Worm (Caenorhabditis elegans) whole organism, L2 larva: ENCODE measurements around the gene gtf-2A2.

Experiments used
- C34F6.9 ChIP-seq: fragments of 150-350 bp; optimal IDR thresholded peaks from 2 replicates; lab custom pipeline; 2014; ENCODE audit warnings: missing biosample characterization, missing genetic modification characterization
- F13H6.1 ChIP-seq: sonication (generic microtip); optimal IDR thresholded peaks from 2 replicates; lab custom pipeline; 2016; ENCODE audit warnings: missing genetic modification characterization, missing compliant biosample characterization
- R02D3.7 ChIP-seq: fragments of 150-350 bp; optimal IDR thresholded peaks from 2 replicates; lab custom pipeline; 2014; ENCODE audit warnings: missing biosample characterization, missing genetic modification characterization
- Y55F3AM.14 ChIP-seq: fragments of 200-800 bp; sonication (Bioruptor generic); optimal IDR thresholded peaks from 2 replicates; lab custom pipeline; 2018; ENCODE audit warnings: mild to moderate bottlenecking, missing genetic modification characterization, missing compliant biosample characterization
- ZK546.5 ChIP-seq: sonication (generic microtip); optimal IDR thresholded peaks from 2 replicates; lab custom pipeline; 2017; ENCODE audit warnings: missing biosample characterization, missing genetic modification characterization
- alr-1 ChIP-seq: fragments of 150-350 bp; optimal IDR thresholded peaks from 2 replicates; lab custom pipeline; 2014; ENCODE audit warnings: missing biosample characterization, missing genetic modification characterization
- aly-2 ChIP-seq: fragments of 150-350 bp; optimal IDR thresholded peaks from 2 replicates; lab custom pipeline; 2014; ENCODE audit warnings: missing biosample characterization, missing genetic modification characterization
- ceh-16 ChIP-seq: fragments of 150-350 bp; optimal IDR thresholded peaks from 2 replicates; lab custom pipeline; 2014; ENCODE audit warnings: missing biosample characterization, missing genetic modification characterization
- crh-2 ChIP-seq: sonication (generic microtip); optimal IDR thresholded peaks from 2 replicates; lab custom pipeline; 2017; ENCODE audit warnings: missing biosample characterization, missing genetic modification characterization
- egl-27 ChIP-seq: sonication (generic microtip); optimal IDR thresholded peaks from 3 replicates; lab custom pipeline; 2017; ENCODE audit warnings: missing biosample characterization, missing genetic modification reagents, missing genetic modification characterization
- elt-1 ChIP-seq: fragments of 150-350 bp; optimal IDR thresholded peaks from 2 replicates; lab custom pipeline; 2014; ENCODE audit warnings: missing biosample characterization, missing genetic modification characterization
- fos-1 ChIP-seq: fragments of 150-350 bp; optimal IDR thresholded peaks from 2 replicates; lab custom pipeline; 2014; ENCODE audit warnings: missing biosample characterization, missing genetic modification characterization
- gmeb-1 ChIP-seq: fragments of 150-350 bp; optimal IDR thresholded peaks from 2 replicates; lab custom pipeline; 2014; ENCODE audit warnings: missing biosample characterization, missing genetic modification characterization
- lin-11 ChIP-seq: fragments of 150-350 bp; sonication (generic microtip); optimal IDR thresholded peaks from 2 replicates; lab custom pipeline; 2014; ENCODE audit warnings: missing biosample characterization, missing genetic modification characterization, inconsistent platforms, mixed read lengths
- lin-13 ChIP-seq: fragments of 150-350 bp; optimal IDR thresholded peaks from 2 replicates; lab custom pipeline; 2014; ENCODE audit warnings: missing biosample characterization, missing genetic modification reagents, missing genetic modification characterization
- lin-39 ChIP-seq: fragments of 150-350 bp; optimal IDR thresholded peaks from 2 replicates; lab custom pipeline; 2014; ENCODE audit warnings: missing biosample characterization, missing genetic modification reagents, missing genetic modification characterization
- lsy-2 ChIP-seq, 2 experiments: fragments of 150-350 bp in 1 of 2; sonication (generic microtip) in 1 of 2; optimal IDR thresholded peaks; 2 replicates each; lab custom pipeline; 2014 to 2017; ENCODE audit warnings: missing biosample characterization in 2 of 2, missing genetic modification characterization in 2 of 2
- mbf-1 ChIP-seq: sonication (generic microtip); optimal IDR thresholded peaks from 2 replicates; lab custom pipeline; 2017; ENCODE audit warnings: missing biosample characterization, missing genetic modification characterization
- mdl-1 ChIP-seq, 2 experiments: fragments of 150-350 bp in 1 of 2; sonication (generic microtip) in 1 of 2; optimal IDR thresholded peaks; 2 replicates each; lab custom pipeline; 2017; ENCODE audit warnings: missing biosample characterization in 2 of 2, missing genetic modification characterization in 2 of 2
- nhr-10 ChIP-seq: sonication (generic microtip); optimal IDR thresholded peaks from 2 replicates; lab custom pipeline; 2017; ENCODE audit warnings: missing biosample characterization, missing genetic modification characterization
- nhr-12 ChIP-seq: fragments of 150-350 bp; optimal IDR thresholded peaks from 2 replicates; lab custom pipeline; 2014; ENCODE audit warnings: missing biosample characterization, missing genetic modification characterization
- nhr-129 ChIP-seq: fragments of 150-350 bp; optimal IDR thresholded peaks from 2 replicates; lab custom pipeline; 2014; ENCODE audit warnings: missing biosample characterization, missing genetic modification characterization
- nhr-21 ChIP-seq: fragments of 150-350 bp; optimal IDR thresholded peaks from 2 replicates; lab custom pipeline; 2014; ENCODE audit warnings: missing biosample characterization, missing genetic modification characterization
- nhr-23 ChIP-seq: fragments of 150-350 bp; optimal IDR thresholded peaks from 2 replicates; lab custom pipeline; 2014; ENCODE audit warnings: missing biosample characterization, missing genetic modification reagents, missing genetic modification characterization
- nhr-237 ChIP-seq: fragments of 150-350 bp; optimal IDR thresholded peaks from 2 replicates; lab custom pipeline; 2014; ENCODE audit warnings: missing biosample characterization, missing genetic modification characterization
- nhr-25 ChIP-seq: fragments of 150-350 bp; sonication (generic microtip); optimal IDR thresholded peaks from 3 replicates; lab custom pipeline; 2014; ENCODE audit warnings: missing biosample characterization, missing genetic modification characterization
- nhr-6 ChIP-seq: fragments of 150-350 bp; optimal IDR thresholded peaks from 2 replicates; lab custom pipeline; 2014; ENCODE audit warnings: missing biosample characterization, missing genetic modification characterization
- peb-1 ChIP-seq: fragments of 150-350 bp; optimal IDR thresholded peaks from 2 replicates; lab custom pipeline; 2014; ENCODE audit warnings: missing biosample characterization, missing genetic modification characterization
- sem-4 ChIP-seq: fragments of 150-350 bp; optimal IDR thresholded peaks from 2 replicates; lab custom pipeline; 2014; ENCODE audit warnings: missing biosample characterization, missing genetic modification reagents, missing genetic modification characterization
- skn-1 ChIP-seq: sonication (generic microtip); optimal IDR thresholded peaks from 2 replicates; lab custom pipeline; 2017; ENCODE audit warnings: missing biosample characterization, missing genetic modification characterization
- sma-3 ChIP-seq: sonication (generic microtip); optimal IDR thresholded peaks from 2 replicates; lab custom pipeline; 2016; ENCODE audit warnings: missing genetic modification reagents, missing genetic modification characterization, missing compliant biosample characterization
- sma-9 ChIP-seq, 2 experiments: fragments of 150-350 bp in 1 of 2; sonication (generic microtip) in 1 of 2; optimal IDR thresholded peaks; 2 replicates each; lab custom pipeline; 2014 to 2016; ENCODE audit warnings: missing genetic modification characterization in 2 of 2, mild to moderate bottlenecking in 1 of 2, missing biosample characterization in 1 of 2, missing compliant biosample characterization in 1 of 2, missing genetic modification reagents in 1 of 2, moderate library complexity in 1 of 2
- snpc-4 ChIP-seq: fragments of 150-350 bp; optimal IDR thresholded peaks from 2 replicates; lab custom pipeline; 2014; ENCODE audit warnings: missing biosample characterization, missing genetic modification characterization
- unc-39 ChIP-seq: fragments of 150-350 bp; optimal IDR thresholded peaks from 2 replicates; lab custom pipeline; 2014; ENCODE audit warnings: missing biosample characterization, missing genetic modification characterization
- unc-55 ChIP-seq: fragments of 150-350 bp; sonication (generic microtip); optimal IDR thresholded peaks from 3 replicates; lab custom pipeline; 2014; ENCODE audit warnings: missing biosample characterization, missing genetic modification reagents, missing genetic modification characterization
- unc-62 ChIP-seq: fragments of 150-350 bp; optimal IDR thresholded peaks from 2 replicates; lab custom pipeline; 2014; ENCODE audit warnings: missing biosample characterization, missing genetic modification reagents, missing genetic modification characterization
- zag-1 ChIP-seq: fragments of 150-350 bp; optimal IDR thresholded peaks from 2 replicates; lab custom pipeline; 2014; ENCODE audit warnings: missing biosample characterization, missing genetic modification characterization
- ztf-1 ChIP-seq: fragments of 200-800 bp; sonication (Bioruptor generic); conservative IDR thresholded peaks from 2 replicates; pipeline ENCODE4 v1.3.6; 2022; ENCODE audit warnings: missing genetic modification characterization, missing compliant biosample characterization
- ztf-11 ChIP-seq: sonication (generic microtip); optimal IDR thresholded peaks from 2 replicates; lab custom pipeline; 2017; ENCODE audit warnings: missing biosample characterization, missing genetic modification characterization
- ztf-4 ChIP-seq: fragments of 150-350 bp; optimal IDR thresholded peaks from 2 replicates; lab custom pipeline; 2014; ENCODE audit warnings: missing biosample characterization, missing genetic modification characterization

The gtf-2A2 gene

DNA sequence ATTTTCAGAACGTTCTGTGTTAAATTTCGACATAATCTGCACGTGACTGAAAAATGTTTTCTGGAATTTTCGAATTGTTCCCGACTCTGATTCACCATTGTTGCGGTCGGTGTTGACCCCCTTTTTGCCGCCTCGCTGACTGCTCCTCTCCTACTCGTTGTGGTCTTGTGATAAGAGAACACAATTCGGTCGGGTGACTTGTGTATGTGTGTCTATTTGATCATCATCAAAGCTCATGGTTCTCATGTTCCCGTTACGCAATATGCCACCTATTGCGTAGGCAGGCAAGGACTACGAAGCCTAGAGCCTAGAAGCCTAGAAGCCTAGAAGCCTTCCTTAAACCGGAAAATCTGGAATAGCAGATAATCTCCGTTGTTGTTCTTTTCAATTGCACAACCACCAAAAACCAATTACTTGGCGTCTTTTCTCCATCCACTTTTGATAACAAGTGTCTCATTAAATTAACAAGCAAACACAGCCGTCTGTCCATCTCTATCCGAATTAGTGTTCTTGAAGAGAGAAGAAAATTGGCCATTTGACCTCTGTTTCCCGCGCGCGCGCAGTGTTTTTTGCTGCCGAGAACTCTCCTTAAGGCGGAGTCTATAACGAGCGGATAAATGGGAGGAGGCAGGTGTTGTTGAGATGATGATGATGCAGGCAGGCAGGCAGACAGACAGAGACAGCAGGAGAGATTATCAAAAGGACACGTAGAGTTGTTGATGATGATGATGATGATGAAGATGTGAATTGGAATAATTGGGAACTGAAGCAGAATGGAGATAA, 9.7 kb upstream of the gtf-2A2 start (continued):
- TF ChIP-seq alr-1 (tag; lab: Kevin White, UChicago), result no peak
- TF ChIP-seq gmeb-1, result peak; percentile 57
- TF ChIP-seq nhr-23, result no peak
- TF ChIP-seq lin-39, result no peak
- no peak for TF ChIP-seq nhr-10 (tag; lab: Kevin White, UChicago)

DNA sequence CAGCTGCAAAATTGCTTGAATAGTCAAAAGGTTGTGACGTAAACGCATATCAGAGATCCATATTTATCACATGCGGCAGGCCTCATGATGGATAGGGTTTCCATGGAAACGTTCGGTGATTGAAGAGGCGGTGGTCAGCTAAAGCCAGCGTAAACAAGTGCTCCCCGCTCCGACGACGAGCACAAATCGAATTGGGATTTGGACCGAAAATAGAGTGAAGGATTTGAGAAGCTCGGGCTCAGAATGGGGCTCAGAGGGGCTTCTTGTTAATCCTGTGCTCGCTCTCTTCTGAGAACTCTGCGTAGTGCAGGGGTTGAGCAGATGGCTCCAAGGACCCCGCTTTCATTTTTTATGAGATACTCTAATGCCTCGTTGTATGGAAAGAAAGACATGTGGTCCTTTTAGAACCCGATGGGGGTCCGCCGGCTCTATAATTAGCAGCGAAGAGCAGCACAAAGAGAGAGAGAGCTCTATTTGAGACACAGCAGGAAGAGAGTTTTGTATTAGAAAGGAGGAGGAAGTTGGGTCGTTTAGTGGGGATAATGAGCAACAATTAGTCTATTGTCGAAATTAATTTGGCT, 8.6 kb upstream of the gtf-2A2 start:
- TF ChIP-seq ztf-4 (tag; lab: Kevin White, UChicago) (peak; percentile 22), lin-11 (tag; lab: Kevin White, UChicago) (peak; percentile 16), C34F6.9 (tag; lab: Kevin White, UChicago) (peak; percentile 33), nhr-21 (tag; lab: Kevin White, UChicago) (peak; percentile 12), fos-1 (tag; lab: Kevin White, UChicago) (no peak), ztf-1 (GFP tag; lab: Robert Waterston, UW) (0 out of 2 replicates have a peak, but pooled peaks have one; percentile 81), F13H6.1 (tag; lab: Kevin White, UChicago) (peak; percentile 2), nhr-129 (peak; percentile 2), sma-9 (GFP tag; optimal IDR thresholded peaks at IDR 0.05; lab: Kevin White, UChicago) (no peak), sma-9 (tag; optimal IDR thresholded peaks at IDR 0.05; lab: Kevin White, UChicago) (no peak)
- TF ChIP-seq, all 48 proteins: peak for 7

DNA sequence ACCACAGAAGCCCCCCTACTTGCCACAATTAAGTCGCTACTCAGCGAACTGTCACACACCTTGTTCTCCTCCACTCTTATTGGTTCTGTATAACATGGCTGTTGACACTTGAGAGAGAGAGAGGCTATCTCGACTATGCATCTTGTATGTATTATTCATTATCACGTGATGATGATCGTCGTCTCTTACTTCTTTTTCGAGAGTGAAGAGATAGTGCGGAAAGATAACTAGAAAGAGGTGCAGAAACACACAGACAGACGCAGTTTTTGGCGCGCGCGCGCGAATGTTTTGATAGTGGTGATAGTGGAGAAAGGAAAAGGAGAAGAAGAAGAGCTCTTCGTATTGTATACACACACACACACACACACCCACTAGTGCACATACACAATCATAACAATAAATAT, 7.6 kb upstream of the gtf-2A2 start:
- TF ChIP-seq crh-2 (peak; percentile 86), mdl-1 (tag; optimal IDR thresholded peaks at IDR 0.05; lab: Kevin White, UChicago) (peak in 1 of 2 experiments; percentile 54), nhr-21 (tag; lab: Kevin White, UChicago) (peak; percentile 75), C34F6.9 (tag; lab: Kevin White, UChicago) (peak; percentile 53), lsy-2 (tag; optimal IDR thresholded peaks at IDR 0.05; lab: Kevin White, UChicago) (peak in 1 of 2 experiments; percentile 72), skn-1 (peak; percentile 44), sma-9 (GFP tag; optimal IDR thresholded peaks at IDR 0.05; lab: Kevin White, UChicago) (peak; percentile 90), sma-9 (tag; optimal IDR thresholded peaks at IDR 0.05; lab: Kevin White, UChicago) (no peak), sma-3 (GFP tag; lab: Kevin White, UChicago) (peak; percentile 91), elt-1 (peak; percentile 8), unc-55 (peak; percentile 49), fos-1 (tag; lab: Kevin White, UChicago) (peak; percentile 93), ztf-11 (no peak), nhr-25 (tag; lab: Kevin White, UChicago) (peak; percentile 82), nhr-10 (tag; lab: Kevin White, UChicago) (no peak), lin-11 (tag; lab: Kevin White, UChicago) (no peak), sem-4 (tag; lab: Kevin White, UChicago) (no peak), Y55F3AM.14 (no peak), F13H6.1 (tag; lab: Kevin White, UChicago) (peak; percentile 82), aly-2 (tag; lab: Kevin White, UChicago) (no peak), zag-1 (tag; lab: Kevin White, UChicago) (no peak), nhr-129 (peak; percentile 88), nhr-23 (no peak), ceh-16 (peak; percentile 8), egl-27 (peak; percentile 72), lin-13 (GFP tag; lab: Kevin White, UChicago) (peak; percentile 32), gmeb-1 (peak; percentile 75), lin-39 (no peak)

DNA sequence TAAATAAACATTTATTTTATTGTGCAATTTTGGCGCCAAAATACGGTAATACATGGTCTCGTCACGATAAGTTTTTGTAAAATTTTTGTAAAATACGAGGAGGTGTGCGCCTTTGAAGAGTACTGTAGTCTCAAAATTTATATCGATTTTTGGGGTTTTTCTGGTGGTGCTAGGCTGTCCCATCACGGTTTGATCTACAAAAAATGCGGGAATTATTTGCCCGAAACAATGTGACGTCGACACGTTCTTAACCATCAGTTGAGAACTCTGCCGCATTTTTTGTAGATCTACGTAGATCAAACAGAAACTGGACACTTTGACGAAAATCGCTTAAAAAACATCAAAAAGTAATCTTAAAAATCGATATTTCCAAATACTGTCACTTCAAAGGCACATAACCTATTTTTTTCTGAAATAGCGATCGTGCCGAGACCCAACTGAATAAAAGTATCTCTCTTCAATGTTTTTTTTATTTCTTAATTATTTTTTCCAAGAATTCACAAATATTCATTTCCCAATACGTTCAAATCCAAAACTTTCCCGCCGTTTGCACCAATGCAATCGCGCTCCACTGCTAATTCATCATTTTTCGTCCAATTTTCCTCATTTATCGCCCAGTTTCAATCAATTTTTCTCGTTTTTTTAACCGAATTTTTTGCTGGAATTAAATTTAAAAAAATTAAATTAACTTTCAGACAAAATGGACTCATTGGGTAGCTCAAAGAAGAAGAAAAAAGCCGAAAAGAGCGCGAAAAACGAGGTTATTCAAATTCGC, 1.5 kb downstream of the gtf-2A2 start, which contains the start of gene pqn-80:
TSS of gene pqn-80 (plus strand) at position 694 of the 775 bp plus-strand sequence.
- TF ChIP-seq ceh-16, result no peak
- TF ChIP-seq unc-62 (GFP tag; lab: Kevin White, UChicago), result no peak
- TF ChIP-seq R02D3.7, result no peak
- TF ChIP-seq nhr-25 (tag; lab: Kevin White, UChicago), result peak; percentile 47
- TF ChIP-seq mdl-1 (tag; optimal IDR thresholded peaks at IDR 0.05; lab: Kevin White, UChicago), result no peak
- TF ChIP-seq nhr-12 (tag; lab: Kevin White, UChicago), result no peak
- peak; percentile 56 for TF ChIP-seq C34F6.9 (tag; lab: Kevin White, UChicago)
- peak; percentile 50 for TF ChIP-seq sma-3 (GFP tag; lab: Kevin White, UChicago)
- TF ChIP-seq lin-39, result no peak
- no peak for TF ChIP-seq peb-1
- TF ChIP-seq aly-2 (tag; lab: Kevin White, UChicago), result no peak
- no peak for TF ChIP-seq ztf-1 (GFP tag; lab: Robert Waterston, UW)
- TF ChIP-seq snpc-4 (tag; lab: Kevin White, UChicago), result peak; percentile 4
- TF ChIP-seq nhr-129, result peak; percentile 52
- no peak for TF ChIP-seq ztf-4 (tag; lab: Kevin White, UChicago)
- no peak for TF ChIP-seq lin-11 (tag; lab: Kevin White, UChicago)
- TF ChIP-seq ZK546.5 (tag; lab: Kevin White, UChicago), result no peak
- TF ChIP-seq zag-1 (tag; lab: Kevin White, UChicago), result no peak
- TF ChIP-seq elt-1, result no peak
- TF ChIP-seq unc-55, result peak; percentile 79
- no peak for TF ChIP-seq mbf-1
- TF ChIP-seq nhr-6 (tag; lab: Kevin White, UChicago), result no peak
- TF ChIP-seq nhr-23, result no peak
- TF ChIP-seq lsy-2 (tag; optimal IDR thresholded peaks at IDR 0.05; lab: Kevin White, UChicago), result peak; percentile 53 to 82
- no peak for TF ChIP-seq nhr-237 (tag; lab: Kevin White, UChicago)
- TF ChIP-seq egl-27, result no peak
- no peak for TF ChIP-seq unc-39
